Worm (Caenorhabditis elegans): Measurements from ENCODE around the gene ZC250.5.

The ZC250.5 gene

DNA sequence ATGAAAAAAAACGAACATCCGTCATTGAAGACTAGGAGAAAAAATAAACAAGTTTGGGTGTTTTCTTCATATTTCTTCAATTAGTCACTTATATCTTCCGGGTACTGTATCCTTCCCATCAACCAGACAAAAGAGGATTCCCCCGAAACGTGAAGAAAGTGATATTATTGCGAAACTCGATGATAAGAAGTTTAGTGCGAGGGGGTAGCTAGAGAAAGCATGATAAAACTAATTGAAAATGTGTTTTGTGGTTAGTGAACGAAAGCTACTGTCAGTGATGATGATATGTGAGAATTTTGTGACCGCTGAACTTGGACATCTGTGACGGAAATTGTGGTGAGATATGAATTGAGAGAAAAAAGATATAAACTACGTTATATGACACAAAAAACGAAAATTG lies 17.4 kb downstream of the ZC250.5 start (continued):
- TF ChIP-seq F23B12.7 (tag; optimal IDR thresholded peaks at IDR 0.05; ENCODE audit: insufficient read depth): no peak
- no peak for TF ChIP-seq snpc-1.3 (tag; optimal IDR thresholded peaks at IDR 0.05; ENCODE audit: insufficient read depth)
- 0 out of 2 replicates have a peak, but pooled peaks have one; percentile 16 for TF ChIP-seq dox-1 (GFP tag; IDR thresholded peaks at IDR 0.05)
- no peak for TF ChIP-seq rcor-1 (GFP tag; IDR thresholded peaks at IDR 0.05)
- no peak for TF ChIP-seq attf-6 (GFP tag; IDR thresholded peaks at IDR 0.05)
- 0 out of 2 replicates have a peak, but pooled peaks have one; percentile 32 for TF ChIP-seq K11D2.4 (GFP tag; IDR thresholded peaks at IDR 0.05)
- peak; percentile 85 for TF ChIP-seq nhr-80 (tag; optimal IDR thresholded peaks at IDR 0.05)
- peak; percentile 61; the same call in 1 of the 2 replicates for TF ChIP-seq cebp-1 (GFP tag; IDR thresholded peaks at IDR 0.05)
- peak; percentile 87 for TF ChIP-seq cebp-1 (tag; optimal IDR thresholded peaks at IDR 0.05)

DNA sequence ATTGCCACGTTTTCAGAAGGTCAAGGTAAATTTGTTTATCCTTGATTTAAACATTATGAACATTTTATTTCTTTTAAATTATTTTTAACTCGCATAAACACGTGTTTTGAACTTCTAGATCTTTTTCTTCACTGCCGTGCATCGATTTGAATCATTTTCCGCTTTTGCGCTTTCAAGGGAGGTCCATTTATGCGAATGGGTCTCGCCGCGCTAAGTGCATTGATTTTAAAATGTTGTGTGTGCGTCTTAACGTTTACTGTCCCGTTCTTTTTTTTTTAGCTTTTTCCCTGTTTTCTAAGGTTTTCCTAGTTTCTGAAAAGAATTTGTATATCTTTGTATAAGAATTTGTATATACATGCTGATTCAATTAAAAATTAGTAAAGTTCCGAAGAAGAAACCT lies 19.9 kb downstream of the ZC250.5 start:
- TF ChIP-seq aptf-2 (GFP tag; conservative IDR thresholded peaks at IDR 0.05) (no peak), F10E7.11 (tag; optimal IDR thresholded peaks at IDR 0.05) (no peak), egl-18 (GFP tag; IDR thresholded peaks at IDR 0.05) (no peak), K11D2.4 (GFP tag; IDR thresholded peaks at IDR 0.05) (no peak), F52B5.7 (tag; optimal IDR thresholded peaks at IDR 0.05) (no peak), hlh-12 (tag; optimal IDR thresholded peaks at IDR 0.05) (no peak), bed-2 (GFP tag; IDR thresholded peaks at IDR 0.05) (no peak), F37B4.10 (GFP tag; IDR thresholded peaks at IDR 0.05) (no peak), die-1 (tag; optimal IDR thresholded peaks at IDR 0.05) (no peak), efl-1 (GFP tag; optimal IDR thresholded peaks at IDR 0.05) (peak; percentile 19), cebp-2 (GFP tag; IDR thresholded peaks at IDR 0.05) (no peak), B0019.2 (GFP tag; conservative IDR thresholded peaks at IDR 0.05) (no peak), Y53G8AR.9 (GFP tag; conservative IDR thresholded peaks at IDR 0.05) (no peak), madf-10 (tag; optimal IDR thresholded peaks at IDR 0.05) (no peak), nhr-80 (tag; optimal IDR thresholded peaks at IDR 0.05) (no peak), D2030.7 (GFP tag; IDR thresholded peaks at IDR 0.05) (no peak), xnd-1 (tag; optimal IDR thresholded peaks at IDR 0.05) (no peak), ceh-91 (GFP tag; IDR thresholded peaks at IDR 0.05) (0 out of 2 replicates have a peak, but pooled peaks have one; percentile 37), sdz-38 (tag; optimal IDR thresholded peaks at IDR 0.05) (no peak), mcd-1 (GFP tag; IDR thresholded peaks at IDR 0.05) (no peak), madf-6 (GFP tag; IDR thresholded peaks at IDR 0.05) (0 out of 2 replicates have a peak, but pooled peaks have one; percentile 10), F33H1.4 (GFP tag; IDR thresholded peaks at IDR 0.05) (peak; percentile 74), F57A8.1 (GFP tag; optimal IDR thresholded peaks at IDR 0.05) (no peak), unc-130 (GFP tag; optimal IDR thresholded peaks at IDR 0.05) (no peak), nhr-27 (tag; optimal IDR thresholded peaks at IDR 0.05) (no peak), lsl-1 (GFP tag; optimal IDR thresholded peaks at IDR 0.05) (peak; percentile 55), nhr-90 (tag; optimal IDR thresholded peaks at IDR 0.05) (no peak), lin-35 (GFP tag; optimal IDR thresholded peaks at IDR 0.05) (no peak), ztf-18 (tag; optimal IDR thresholded peaks at IDR 0.05) (no peak)

ce11 chrV:5826592-5826991 lies 21.0 kb downstream of the ZC250.5 start, which contains the start of gene let-418:
Gene let-418 (plus strand): TSS chrV:5826833.
- no peak for TF ChIP-seq ets-4 (GFP tag; optimal IDR thresholded peaks at IDR 0.05)
- TF ChIP-seq ztf-6 (GFP tag; IDR thresholded peaks at IDR 0.05): no peak
- TF ChIP-seq snpc-1.3 (tag; optimal IDR thresholded peaks at IDR 0.05; ENCODE audit: insufficient read depth): no peak
- no peak for TF ChIP-seq dpl-1 (GFP tag; optimal IDR thresholded peaks at IDR 0.05)
- no peak for TF ChIP-seq chd-7 (tag; optimal IDR thresholded peaks at IDR 0.05)
- no peak for TF ChIP-seq ztf-26 (tag; optimal IDR thresholded peaks at IDR 0.05)
- no peak for TF ChIP-seq attf-6 (GFP tag; IDR thresholded peaks at IDR 0.05)
- no peak for TF ChIP-seq madf-10 (tag; optimal IDR thresholded peaks at IDR 0.05)
- TF ChIP-seq athp-1 (tag; optimal IDR thresholded peaks at IDR 0.05): no peak
- TF ChIP-seq bed-1 (GFP tag; IDR thresholded peaks at IDR 0.05): no peak
- TF ChIP-seq ztf-22 (GFP tag; optimal IDR thresholded peaks at IDR 0.05): no peak
- no peak for TF ChIP-seq F39B2.1 (GFP tag; IDR thresholded peaks at IDR 0.05)
- TF ChIP-seq let-607 (tag; optimal IDR thresholded peaks at IDR 0.05): no peak
- TF ChIP-seq K12H6.12 (tag; optimal IDR thresholded peaks at IDR 0.05): no peak
- TF ChIP-seq hlh-12 (tag; optimal IDR thresholded peaks at IDR 0.05): no peak
- no peak for TF ChIP-seq Y53G8AR.9 (GFP tag; conservative IDR thresholded peaks at IDR 0.05)

All from whole organism, young adult.